Worm (Caenorhabditis elegans): Measurements from ENCODE around the gene arrd-22.

- TF ChIP-seq pha-4 (tag; optimal IDR thresholded peaks at IDR 0.05) (no peak), nfya-1 (tag; optimal IDR thresholded peaks at IDR 0.05; ENCODE audit: borderline replicate concordance, insufficient read depth) (no peak), unc-62 (GFP tag; optimal IDR thresholded peaks at IDR 0.05) (no peak), nhr-90 (tag; optimal IDR thresholded peaks at IDR 0.05) (no peak), ama-1 (optimal IDR thresholded peaks at IDR 0.05) (no peak), ama-1 (GFP tag; optimal IDR thresholded peaks at IDR 0.05) (no peak), ZK185.1 (tag; optimal IDR thresholded peaks at IDR 0.05; ENCODE audit: poor library complexity, severe bottlenecking) (no peak), xnd-1 (tag; optimal IDR thresholded peaks at IDR 0.05) (no peak), attf-6 (GFP tag; IDR thresholded peaks at IDR 0.05) (no peak), let-607 (tag; optimal IDR thresholded peaks at IDR 0.05) (no peak)
These were observed 7.6 kb downstream of the arrd-22 start, which contains the start of gene T20D4.3 for ce11 chrV:3417928-3418327.

Data from whole organism, young adult.